Fruit fly (Drosophila melanogaster) whole organism, embryonic: ENCODE data around the gene CG14669.

Source experiments
- Abd-B ChIP-seq: fragments of 200-800 bp; sonication (Bioruptor generic); optimal IDR thresholded peaks from 2 replicates; lab custom pipeline; 2018; ENCODE audit warnings: missing biosample characterization, mild to moderate bottlenecking, missing genetic modification characterization, moderate library complexity
- Blimp-1 ChIP-seq: fragments of 200-800 bp; sonication (Bioruptor generic); optimal IDR thresholded peaks from 3 replicates; lab custom pipeline; 2018; ENCODE audit warnings: missing biosample characterization, missing genetic modification characterization, mild to moderate bottlenecking, moderate library complexity, missing genetic modification reagents
- Bteb2 ChIP-seq: fragments of 200-800 bp; sonication (Bioruptor generic); optimal IDR thresholded peaks from 2 replicates; lab custom pipeline; 2016; ENCODE audit warnings: missing biosample characterization, missing genetic modification characterization
- CG10366 ChIP-seq: fragments of 200-800 bp; sonication (Bioruptor generic); IDR thresholded peaks from 2 replicates; pipeline ENCODE4 v1.3.6; 2022; ENCODE audit warnings: missing biosample characterization, missing genetic modification characterization
- CG10462 ChIP-seq: fragments of 200-800 bp; sonication (Bioruptor generic); optimal IDR thresholded peaks from 2 replicates; lab custom pipeline; 2016; ENCODE audit warnings: missing biosample characterization, missing genetic modification characterization
- CG10979 ChIP-seq: fragments of 200-800 bp; sonication (Bioruptor generic); optimal IDR thresholded peaks from 2 replicates; lab custom pipeline; 2018; ENCODE audit warnings: missing biosample characterization, mild to moderate bottlenecking, missing genetic modification characterization, moderate library complexity
- CG12744 ChIP-seq: fragments of 200-800 bp; sonication (Bioruptor generic); optimal IDR thresholded peaks from 2 replicates; lab custom pipeline; 2016; ENCODE audit warnings: missing biosample characterization, missing genetic modification characterization
- CG14014 ChIP-seq: fragments of 200-800 bp; sonication (Bioruptor generic); IDR thresholded peaks from 2 replicates; pipeline ENCODE4 v1.3.6; 2022; ENCODE audit warnings: missing biosample characterization, missing genetic modification characterization
- CG15073 ChIP-seq: fragments of 200-800 bp; sonication (Bioruptor generic); optimal IDR thresholded peaks from 2 replicates; lab custom pipeline; 2016; ENCODE audit warnings: missing biosample characterization, missing genetic modification characterization
- CG15514 ChIP-seq: fragments of 200-800 bp; sonication (Bioruptor generic); optimal IDR thresholded peaks from 3 replicates; lab custom pipeline; 2017; ENCODE audit warnings: missing biosample characterization, missing genetic modification characterization, mild to moderate bottlenecking, moderate library complexity, missing genetic modification reagents
- CG2202 ChIP-seq: fragments of 200-800 bp; sonication (Bioruptor generic); optimal IDR thresholded peaks from 2 replicates; lab custom pipeline; 2018; ENCODE audit warnings: missing biosample characterization, mild to moderate bottlenecking, missing genetic modification characterization
- CG30020 ChIP-seq: fragments of 200-800 bp; optimal IDR thresholded peaks from 2 replicates; lab custom pipeline; 2019; ENCODE audit warnings: missing biosample characterization, mild to moderate bottlenecking, missing genetic modification characterization, moderate library complexity
- CG3065 ChIP-seq: fragments of 200-800 bp; sonication (Bioruptor generic); optimal IDR thresholded peaks from 2 replicates; lab custom pipeline; 2016; ENCODE audit warnings: missing biosample characterization, missing genetic modification characterization
- CG31441 ChIP-seq: fragments of 200-800 bp; sonication (Bioruptor generic); IDR thresholded peaks from 2 replicates; pipeline ENCODE4 v1.3.6; 2022; ENCODE audit warnings: missing biosample characterization, missing genetic modification characterization
- CG4404 ChIP-seq: fragments of 200-800 bp; sonication (Bioruptor generic); IDR thresholded peaks from 2 replicates; pipeline ENCODE4 v1.3.6; 2022; ENCODE audit warnings: missing biosample characterization, missing genetic modification characterization
- CG5180 ChIP-seq: fragments of 200-800 bp; sonication (Bioruptor generic); optimal IDR thresholded peaks from 3 replicates; lab custom pipeline; 2017; ENCODE audit warnings: missing biosample characterization, missing genetic modification characterization, mild to moderate bottlenecking, moderate library complexity, missing genetic modification reagents
- CG6175 ChIP-seq: fragments of 200-800 bp; sonication (Bioruptor generic); IDR thresholded peaks from 3 replicates; pipeline ENCODE4 v1.3.6; 2022; ENCODE audit warnings: missing biosample characterization, missing genetic modification characterization
- CG6654 ChIP-seq: fragments of 200-800 bp; sonication (Bioruptor generic); optimal IDR thresholded peaks from 2 replicates; lab custom pipeline; 2017; ENCODE audit warnings: missing biosample characterization, mild to moderate bottlenecking, missing genetic modification characterization
- CG7556 ChIP-seq: fragments of 200-800 bp; sonication (Bioruptor generic); optimal IDR thresholded peaks from 2 replicates; lab custom pipeline; 2017; ENCODE audit warnings: missing biosample characterization, mild to moderate bottlenecking, missing genetic modification characterization
- CG7987 ChIP-seq: fragments of 200-800 bp; sonication (Bioruptor generic); optimal IDR thresholded peaks from 2 replicates; lab custom pipeline; 2018; ENCODE audit warnings: missing biosample characterization, mild to moderate bottlenecking, missing genetic modification characterization, moderate library complexity
- CG8359 ChIP-seq: fragments of 200-800 bp; sonication (Bioruptor generic); optimal IDR thresholded peaks from 2 replicates; lab custom pipeline; 2017; ENCODE audit warnings: missing biosample characterization, mild to moderate bottlenecking, missing genetic modification characterization, borderline replicate concordance
- CG8924 ChIP-seq: fragments of 200-800 bp; optimal IDR thresholded peaks from 3 replicates; lab custom pipeline; 2019; ENCODE audit warnings: missing biosample characterization, mild to moderate bottlenecking, missing genetic modification characterization, moderate library complexity
- CG8944 ChIP-seq: fragments of 200-800 bp; sonication (Bioruptor generic); optimal IDR thresholded peaks from 3 replicates; lab custom pipeline; 2016; ENCODE audit warnings: missing biosample characterization, missing genetic modification characterization
- Chrac-16 ChIP-seq: fragments of 200-800 bp; sonication (Bioruptor generic); optimal IDR thresholded peaks from 3 replicates; lab custom pipeline; 2016; ENCODE audit warnings: missing biosample characterization, missing genetic modification characterization
- D ChIP-seq, 2 experiments: fragments of 200-800 bp in 1 of 2; fragments of >200 bp in 1 of 2; sonication (Bioruptor generic) in 1 of 2; optimal IDR thresholded peaks; 2 replicates in 1 of 2; 3 replicates in 1 of 2; lab custom pipeline; 2017; ENCODE audit warnings: mild to moderate bottlenecking in 1 of 2, missing biosample characterization in 1 of 2, missing genetic modification characterization in 1 of 2, missing genetic modification reagents in 1 of 2
- Doc2 ChIP-seq: fragments of 200-800 bp; sonication (Bioruptor generic); IDR thresholded peaks from 2 replicates; pipeline ENCODE4 v1.3.6; 2022; ENCODE audit warnings: missing biosample characterization, missing genetic modification characterization
- Elba2 ChIP-seq: fragments of 200-800 bp; sonication (Bioruptor generic); optimal IDR thresholded peaks from 3 replicates; lab custom pipeline; 2016; ENCODE audit warnings: missing biosample characterization, missing genetic modification characterization
- Ets65A ChIP-seq: fragments of 200-800 bp; sonication (Bioruptor generic); peaks from one replicate; lab custom pipeline; 2016; ENCODE audit warnings: missing biosample characterization, missing genetic modification characterization
- Fer1 ChIP-seq: fragments of 200-800 bp; sonication (Bioruptor generic); optimal IDR thresholded peaks from 2 replicates; lab custom pipeline; 2017; ENCODE audit warnings: missing biosample characterization, mild to moderate bottlenecking, missing genetic modification characterization
- Hsf ChIP-seq: fragments of 200-800 bp; sonication (Bioruptor generic); optimal IDR thresholded peaks from 3 replicates; lab custom pipeline; 2016; ENCODE audit warnings: missing biosample characterization, missing genetic modification characterization
- Lpt ChIP-seq: fragments of >200 bp; optimal IDR thresholded peaks from 2 replicates; lab custom pipeline; 2018; ENCODE audit warnings: missing biosample characterization, missing genetic modification characterization
- Myb ChIP-seq: fragments of 200-800 bp; sonication (Bioruptor generic); optimal IDR thresholded peaks from 2 replicates; lab custom pipeline; 2016; ENCODE audit warnings: missing biosample characterization, missing genetic modification characterization
- Nf-YC ChIP-seq: fragments of 200-800 bp; optimal IDR thresholded peaks from 3 replicates; lab custom pipeline; 2019; ENCODE audit warnings: missing biosample characterization, mild to moderate bottlenecking, missing genetic modification characterization, moderate library complexity
- Optix ChIP-seq: fragments of 200-800 bp; sonication (Bioruptor generic); IDR thresholded peaks from 3 replicates; pipeline ENCODE4 v1.3.6; 2022; ENCODE audit warnings: missing biosample characterization, missing genetic modification characterization
- Sox102F ChIP-seq: fragments of 200-800 bp; sonication (Bioruptor generic); optimal IDR thresholded peaks from 2 replicates; lab custom pipeline; 2018; ENCODE audit warnings: missing biosample characterization, mild to moderate bottlenecking, missing genetic modification characterization, moderate library complexity
- Ssrp ChIP-seq: fragments of 200-800 bp; sonication (Bioruptor generic); optimal IDR thresholded peaks from 2 replicates; lab custom pipeline; 2018; ENCODE audit warnings: missing biosample characterization, mild to moderate bottlenecking, missing genetic modification characterization, moderate library complexity
- Tbp ChIP-seq: fragments of >200 bp; optimal IDR thresholded peaks from 2 replicates; lab custom pipeline; 2018; ENCODE audit warnings: missing biosample characterization, missing genetic modification characterization
- Xrp1 ChIP-seq: fragments of 200-800 bp; sonication (Bioruptor generic); IDR thresholded peaks from 2 replicates; pipeline ENCODE4 v1.3.6; 2022; ENCODE audit warnings: missing biosample characterization, missing genetic modification characterization
- cas ChIP-seq: fragments of 200-800 bp; sonication (Bioruptor generic); IDR thresholded peaks from 2 replicates; pipeline ENCODE4 v1.3.6; 2022; ENCODE audit warnings: missing biosample characterization, missing genetic modification characterization
- crp ChIP-seq, 2 experiments: fragments of 200-800 bp; sonication (Bioruptor generic); optimal IDR thresholded peaks; 2 replicates in 1 of 2; 3 replicates in 1 of 2; lab custom pipeline; 2017; ENCODE audit warnings: missing biosample characterization in 2 of 2, missing genetic modification characterization in 2 of 2, mild to moderate bottlenecking in 1 of 2, moderate library complexity in 1 of 2
- emc ChIP-seq: fragments of 200-800 bp; sonication (Bioruptor generic); optimal IDR thresholded peaks from 2 replicates; lab custom pipeline; 2016; ENCODE audit warnings: missing biosample characterization, missing genetic modification characterization
- fd96Cb ChIP-seq: fragments of 200-800 bp; sonication (Bioruptor generic); optimal IDR thresholded peaks from 2 replicates; lab custom pipeline; 2018; ENCODE audit warnings: missing biosample characterization, mild to moderate bottlenecking, missing genetic modification characterization, moderate library complexity
- fru ChIP-seq: fragments of >200 bp; optimal IDR thresholded peaks from 2 replicates; lab custom pipeline; 2017
- fu2 ChIP-seq: fragments of 200-800 bp; sonication (Bioruptor generic); optimal IDR thresholded peaks from 2 replicates; lab custom pipeline; 2016; ENCODE audit warnings: missing biosample characterization, missing genetic modification characterization
- gcm ChIP-seq: fragments of 200-800 bp; sonication (Bioruptor generic); optimal IDR thresholded peaks from 2 replicates; lab custom pipeline; 2019; ENCODE audit warnings: missing biosample characterization, mild to moderate bottlenecking, missing genetic modification characterization, moderate library complexity
- gem ChIP-seq: fragments of 200-800 bp; sonication (Bioruptor generic); optimal IDR thresholded peaks from 2 replicates; lab custom pipeline; 2019; ENCODE audit warnings: missing biosample characterization, mild to moderate bottlenecking, missing genetic modification characterization, moderate library complexity
- gsb ChIP-seq: fragments of 200-800 bp; sonication (Bioruptor generic); IDR thresholded peaks from 2 replicates; pipeline ENCODE4 v1.3.6; 2022; ENCODE audit warnings: missing biosample characterization, missing genetic modification characterization
- gt ChIP-seq: fragments of 200-800 bp; sonication (Bioruptor generic); IDR thresholded peaks from 2 replicates; pipeline ENCODE4 v1.3.6; 2022; ENCODE audit warnings: missing biosample characterization, missing genetic modification characterization
- repo ChIP-seq: fragments of 200-800 bp; sonication (Bioruptor generic); optimal IDR thresholded peaks from 2 replicates; lab custom pipeline; 2016; ENCODE audit warnings: missing biosample characterization, missing genetic modification characterization
- sob ChIP-seq: fragments of 200-800 bp; sonication (Bioruptor generic); IDR thresholded peaks from 2 replicates; pipeline ENCODE4 v1.3.6; 2022; ENCODE audit warnings: missing biosample characterization, missing genetic modification characterization
- sr ChIP-seq: fragments of 200-800 bp; sonication (Bioruptor generic); IDR thresholded peaks from 3 replicates; pipeline ENCODE4 v1.3.6; 2022; ENCODE audit warnings: missing biosample characterization, missing genetic modification characterization

The CG14669 gene

dm6 chr3R:5466875-5467274 lies 52.5 kb downstream of the CG14669 start, which contains the start of gene RpL35A (continued):
- TF ChIP-seq gem (tag; lab: Kevin White, UChicago) (no peak), Doc2 (GFP tag; lab: Robert Waterston, UW) (no peak), fu2 (GFP tag; lab: Kevin White, UChicago) (peak; percentile 19), Hsf (GFP tag; lab: Kevin White, UChicago) (peak; percentile 72), CG6175 (GFP tag; lab: Robert Waterston, UW) (0 out of 3 replicates have a peak, but pooled peaks have one; percentile 27), Ssrp (tag; lab: Kevin White, UChicago) (no peak), gcm (GFP tag; lab: Kevin White, UChicago) (peak; percentile 77), Xrp1 (GFP tag; lab: Robert Waterston, UW) (no peak; the same call in 1 of the 2 replicates), CG7987 (GFP tag; lab: Kevin White, UChicago) (peak; percentile 94), Abd-B (GFP tag; lab: Kevin White, UChicago) (no peak), Blimp-1 (GFP tag; lab: Kevin White, UChicago) (peak; percentile 63), gsb (GFP tag; lab: Robert Waterston, UW) (peak; percentile 27; the same call in 1 of the 2 replicates), Myb (GFP tag; lab: Kevin White, UChicago) (peak; percentile 46), CG10366 (GFP tag; lab: Robert Waterston, UW) (peak; percentile 34; the same call in 1 of the 2 replicates), CG12744 (peak; percentile 16), CG15514 (peak; percentile 85), Bteb2 (GFP tag; lab: Kevin White, UChicago) (peak; percentile 63), fd96Cb (tag; lab: Kevin White, UChicago) (no peak), CG31441 (GFP tag; lab: Robert Waterston, UW) (peak; percentile 70), CG7556 (GFP tag; lab: Kevin White, UChicago) (no peak), CG3065 (GFP tag; lab: Kevin White, UChicago) (peak; percentile 25), CG15073 (no peak), sob (peak; percentile 69), Ets65A (GFP tag; lab: Kevin White, UChicago) (peak; percentile 70), CG6654 (GFP tag; lab: Kevin White, UChicago) (peak; percentile 55), Fer1 (peak; percentile 90), crp (GFP tag; optimal IDR thresholded peaks at IDR 0.05; lab: Kevin White, UChicago) (peak in 1 of 2 experiments; percentile 36), gt (GFP tag; lab: Robert Waterston, UW) (no peak), emc (peak; percentile 12), cas (no peak), CG8924 (peak; percentile 67), fru (no peak), CG10462 (GFP tag; lab: Kevin White, UChicago) (no peak), CG2202 (tag; lab: Kevin White, UChicago) (peak; percentile 75), CG10979 (tag; lab: Kevin White, UChicago) (peak; percentile 60), Tbp (no peak), CG8944 (GFP tag; lab: Kevin White, UChicago) (no peak), CG8359 (GFP tag; lab: Kevin White, UChicago) (peak; percentile 75), D (optimal IDR thresholded peaks at IDR 0.05; lab: Kevin White, UChicago) (no peak), D (GFP tag; optimal IDR thresholded peaks at IDR 0.05; lab: Kevin White, UChicago) (peak; percentile 63), CG30020 (tag; lab: Kevin White, UChicago) (peak; percentile 47), Elba2 (no peak), CG5180 (GFP tag; lab: Kevin White, UChicago) (no peak), CG14014 (peak; percentile 67; the same call in 1 of the 2 replicates), sr (GFP tag; lab: Robert Waterston, UW) (peak; percentile 74; the same call in 2 of the 3 replicates), Optix (peak; percentile 49; the same call in 2 of the 3 replicates), Chrac-16 (no peak), Sox102F (no peak), Nf-YC (peak; percentile 68), CG4404 (GFP tag; lab: Robert Waterston, UW) (no peak), repo (GFP tag; lab: Kevin White, UChicago) (peak; percentile 35), Lpt (GFP tag; lab: Kevin White, UChicago) (no peak)
